Worm (Caenorhabditis elegans) whole organism, late embryonic: Measurements from ENCODE around the gene snu-66.

Experiments used
- C08G9.2 ChIP-seq: sonication (generic microtip); optimal IDR thresholded peaks from 2 replicates; lab custom pipeline; 2016; ENCODE audit warnings: mild to moderate bottlenecking, missing genetic modification characterization, moderate library complexity, missing compliant biosample characterization
- C38D4.7 ChIP-seq: fragments of 200-800 bp; sonication (Bioruptor generic); optimal IDR thresholded peaks from 2 replicates; lab custom pipeline; 2018; ENCODE audit warnings: mild to moderate bottlenecking, missing genetic modification characterization, moderate library complexity, missing compliant biosample characterization
- F13H6.1 ChIP-seq: sonication (generic microtip); optimal IDR thresholded peaks from 2 replicates; lab custom pipeline; 2016; ENCODE audit warnings: missing genetic modification characterization, missing compliant biosample characterization
- K02D7.2 ChIP-seq: sonication (generic microtip); optimal IDR thresholded peaks from 2 replicates; lab custom pipeline; 2017; ENCODE audit warnings: mild to moderate bottlenecking, missing genetic modification characterization, missing compliant biosample characterization
- Y22D7AL.16 ChIP-seq: sonication (generic microtip); optimal IDR thresholded peaks from 2 replicates; lab custom pipeline; 2016; ENCODE audit warnings: missing genetic modification characterization, missing compliant biosample characterization
- ahr-1 ChIP-seq: sonication (generic microtip); optimal IDR thresholded peaks from 2 replicates; lab custom pipeline; 2016; ENCODE audit warnings: missing genetic modification characterization, missing compliant biosample characterization
- ama-1 ChIP-seq: fragments of 150-350 bp; optimal IDR thresholded peaks from 2 replicates; lab custom pipeline; 2014
- ceh-14 ChIP-seq: sonication (generic microtip); optimal IDR thresholded peaks from 2 replicates; lab custom pipeline; 2016; ENCODE audit warnings: missing genotype, missing genetic modification characterization, missing compliant biosample characterization
- ceh-18 ChIP-seq: sonication (generic microtip); optimal IDR thresholded peaks from 2 replicates; lab custom pipeline; 2016; ENCODE audit warnings: missing genetic modification characterization, missing compliant biosample characterization
- ceh-19 ChIP-seq: fragments of 200-800 bp; sonication (Bioruptor generic); optimal IDR thresholded peaks from 2 replicates; lab custom pipeline; 2018; ENCODE audit warnings: mild to moderate bottlenecking, missing genetic modification characterization, missing compliant biosample characterization
- ceh-24 ChIP-seq: sonication (generic microtip); optimal IDR thresholded peaks from 2 replicates; lab custom pipeline; 2016; ENCODE audit warnings: mild to moderate bottlenecking, missing genetic modification characterization, missing compliant biosample characterization
- ceh-6 ChIP-seq: fragments of 200-800 bp; sonication (Bioruptor generic); optimal IDR thresholded peaks from 2 replicates; lab custom pipeline; 2018; ENCODE audit warnings: mild to moderate bottlenecking, missing genetic modification characterization, missing compliant biosample characterization
- ceh-9 ChIP-seq: sonication (generic microtip); optimal IDR thresholded peaks from 2 replicates; lab custom pipeline; 2016; ENCODE audit warnings: mild to moderate bottlenecking, missing genetic modification characterization, inconsistent platforms, missing compliant biosample characterization
- che-1 ChIP-seq: sonication (generic microtip); optimal IDR thresholded peaks from 2 replicates; lab custom pipeline; 2016; ENCODE audit warnings: mild to moderate bottlenecking, missing genetic modification characterization, missing compliant biosample characterization
- elt-2 ChIP-seq: sonication (generic microtip); optimal IDR thresholded peaks from 2 replicates; lab custom pipeline; 2016; ENCODE audit warnings: missing genetic modification reagents, missing genetic modification characterization, missing compliant biosample characterization
- ets-4 ChIP-seq: sonication (generic microtip); optimal IDR thresholded peaks from 2 replicates; lab custom pipeline; 2016; ENCODE audit warnings: missing genetic modification characterization, missing compliant biosample characterization
- eyg-1 ChIP-seq: sonication (generic microtip); optimal IDR thresholded peaks from 2 replicates; lab custom pipeline; 2016; ENCODE audit warnings: missing genotype, missing genetic modification characterization, missing compliant biosample characterization
- fkh-10 ChIP-seq: fragments of 150-350 bp; optimal IDR thresholded peaks from 2 replicates; lab custom pipeline; 2014; ENCODE audit warnings: missing biosample characterization, missing genetic modification reagents, missing genetic modification characterization
- fkh-6 ChIP-seq: sonication (generic microtip); optimal IDR thresholded peaks from 2 replicates; lab custom pipeline; 2016; ENCODE audit warnings: missing genetic modification characterization, missing compliant biosample characterization
- gmeb-2 ChIP-seq: sonication (generic microtip); optimal IDR thresholded peaks from 2 replicates; lab custom pipeline; 2016; ENCODE audit warnings: missing genetic modification characterization, inconsistent platforms, missing compliant biosample characterization
- hlh-15 ChIP-seq: sonication (generic microtip); optimal IDR thresholded peaks from 2 replicates; lab custom pipeline; 2016; ENCODE audit warnings: missing genetic modification characterization, missing compliant biosample characterization
- hlh-30 ChIP-seq: sonication (generic microtip); optimal IDR thresholded peaks from 2 replicates; lab custom pipeline; 2017; ENCODE audit warnings: antibody characterized with exemption, missing genetic modification characterization, missing compliant biosample characterization; ENCODE audit not compliant: insufficient read depth
- madf-2 ChIP-seq: sonication (generic microtip); optimal IDR thresholded peaks from 2 replicates; lab custom pipeline; 2017; ENCODE audit warnings: missing genetic modification characterization, missing compliant biosample characterization
- mec-3 ChIP-seq: sonication (generic microtip); optimal IDR thresholded peaks from 2 replicates; lab custom pipeline; 2016; ENCODE audit warnings: borderline replicate concordance, missing genetic modification characterization, missing compliant biosample characterization
- nfya-1 ChIP-seq: sonication (generic microtip); optimal IDR thresholded peaks from 2 replicates; lab custom pipeline; 2017; ENCODE audit warnings: missing genetic modification characterization, mild to moderate bottlenecking, missing compliant biosample characterization, antibody characterized with exemption, moderate library complexity
- pag-3 ChIP-seq: sonication (generic microtip); optimal IDR thresholded peaks from 2 replicates; lab custom pipeline; 2016; ENCODE audit warnings: missing compliant biosample characterization, missing genetic modification characterization, borderline replicate concordance
- pat-9 ChIP-seq: fragments of 200-800 bp; sonication (Bioruptor generic); optimal IDR thresholded peaks from 2 replicates; lab custom pipeline; 2018; ENCODE audit warnings: mild to moderate bottlenecking, missing genetic modification characterization, moderate library complexity, missing compliant biosample characterization
- pha-2 ChIP-seq: sonication (generic microtip); optimal IDR thresholded peaks from 2 replicates; lab custom pipeline; 2017; ENCODE audit warnings: mild to moderate bottlenecking, missing genetic modification characterization, missing compliant biosample characterization
- rnt-1 ChIP-seq: sonication (generic microtip); optimal IDR thresholded peaks from 2 replicates; lab custom pipeline; 2016; ENCODE audit warnings: missing genetic modification characterization, missing compliant biosample characterization
- sox-2 ChIP-seq: fragments of 200-800 bp; sonication (Bioruptor generic); IDR thresholded peaks from 2 replicates; pipeline ENCODE4 v1.3.6; 2022; ENCODE audit warnings: missing genetic modification reagents, missing genetic modification characterization, missing compliant biosample characterization
- syd-9 ChIP-seq: sonication (generic microtip); optimal IDR thresholded peaks from 2 replicates; lab custom pipeline; 2016; ENCODE audit warnings: mild to moderate bottlenecking, missing genetic modification characterization, moderate library complexity, missing compliant biosample characterization
- unc-55 ChIP-seq: sonication (generic microtip); optimal IDR thresholded peaks from 2 replicates; lab custom pipeline; 2017; ENCODE audit warnings: missing biosample characterization, missing genetic modification reagents, missing genetic modification characterization
- unc-86 ChIP-seq: sonication (generic microtip); optimal IDR thresholded peaks from 2 replicates; lab custom pipeline; 2016; ENCODE audit warnings: missing genetic modification characterization, missing compliant biosample characterization

Gene snu-66

DNA sequence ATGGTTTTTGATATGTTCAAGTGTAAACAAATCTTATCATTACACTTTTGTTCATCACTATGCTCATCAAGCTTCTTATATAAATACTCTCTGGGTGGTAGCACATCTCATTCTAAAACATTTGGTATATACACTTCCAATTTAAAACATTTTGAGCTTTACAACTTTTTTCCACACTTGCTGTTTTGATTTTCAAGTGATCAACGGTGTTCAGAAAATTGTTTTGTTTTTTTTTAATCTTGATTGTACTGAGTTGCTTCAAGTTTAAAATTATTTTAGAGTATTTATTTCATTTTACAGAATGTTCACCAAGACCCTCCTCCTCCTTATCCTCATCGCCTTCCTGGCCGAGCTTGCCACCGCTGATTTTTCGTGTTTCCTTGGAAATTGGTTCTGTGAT, 46.7 kb downstream of the snu-66 start, which contains the start of gene C54F6.5:
C54F6.5 (plus strand) TSS at position 301 of the 400 bp plus-strand sequence.
- no peak for TF ChIP-seq C38D4.7
- TF ChIP-seq ceh-18: no peak
- no peak for TF ChIP-seq pha-2 (tag; lab: Kevin White, UChicago)
- TF ChIP-seq fkh-6 (tag; lab: Kevin White, UChicago): no peak
- TF ChIP-seq madf-2: no peak
- no peak for TF ChIP-seq eyg-1
- TF ChIP-seq mec-3 (tag; lab: Kevin White, UChicago): no peak
- TF ChIP-seq elt-2: no peak
- no peak for TF ChIP-seq C08G9.2 (tag; lab: Kevin White, UChicago)
- TF ChIP-seq sox-2 (GFP tag; lab: Robert Waterston, UW): no peak
- TF ChIP-seq ahr-1 (tag; lab: Kevin White, UChicago): no peak
- TF ChIP-seq pat-9: no peak

DNA sequence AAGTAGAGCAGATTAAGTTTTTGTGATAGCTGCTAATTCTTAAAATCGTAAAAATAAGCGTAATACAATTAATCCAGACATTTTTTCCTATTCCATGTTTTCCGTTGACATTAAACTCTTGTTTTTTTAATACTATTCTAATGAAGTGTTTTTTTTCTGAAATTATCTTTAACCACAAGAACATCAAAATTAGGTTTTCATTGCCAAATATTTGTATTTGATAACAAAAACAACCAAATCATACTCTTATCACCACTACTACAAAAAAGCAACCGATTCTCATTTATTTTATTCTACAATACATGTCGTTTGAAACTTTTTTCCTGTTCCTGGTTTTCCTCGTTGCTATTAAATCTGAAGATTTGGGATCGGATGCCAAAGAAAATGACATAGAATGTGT, 48.3 kb downstream of the snu-66 start, which contains the start of gene C54F6.17:
C54F6.17 (plus strand) TSS at position 301 of the 400 bp plus-strand sequence.
- TF ChIP-seq syd-9 (tag; lab: Kevin White, UChicago): no peak

DNA sequence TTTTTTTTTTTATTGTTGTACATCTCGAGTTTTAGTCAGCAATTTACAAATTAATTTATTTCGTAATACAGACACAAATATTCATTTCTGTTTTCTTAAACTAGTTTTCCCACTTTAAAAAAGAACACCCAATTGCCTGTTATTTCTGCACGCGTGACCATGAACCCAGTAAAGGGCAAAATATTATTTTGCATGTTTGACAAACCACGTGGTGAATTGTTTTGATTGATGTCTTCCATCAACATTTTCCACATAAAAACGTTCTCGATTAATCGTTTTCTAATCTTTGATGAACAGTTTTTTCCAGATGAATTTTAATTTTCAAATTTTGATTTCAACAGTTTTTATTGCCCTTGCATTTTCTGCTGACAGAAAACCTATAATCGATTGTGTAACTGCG, 49.8 kb downstream of the snu-66 start, which contains the start of gene C54F6.18:
C54F6.18 (plus strand) TSS at position 301 of the 400 bp plus-strand sequence.
- TF ChIP-seq ceh-6 (GFP tag; lab: Kevin White, UChicago) (no peak), nfya-1 (tag; lab: Kevin White, UChicago) (no peak), che-1 (tag; lab: Kevin White, UChicago) (no peak), ceh-24 (tag; lab: Kevin White, UChicago) (no peak), rnt-1 (no peak)

DNA sequence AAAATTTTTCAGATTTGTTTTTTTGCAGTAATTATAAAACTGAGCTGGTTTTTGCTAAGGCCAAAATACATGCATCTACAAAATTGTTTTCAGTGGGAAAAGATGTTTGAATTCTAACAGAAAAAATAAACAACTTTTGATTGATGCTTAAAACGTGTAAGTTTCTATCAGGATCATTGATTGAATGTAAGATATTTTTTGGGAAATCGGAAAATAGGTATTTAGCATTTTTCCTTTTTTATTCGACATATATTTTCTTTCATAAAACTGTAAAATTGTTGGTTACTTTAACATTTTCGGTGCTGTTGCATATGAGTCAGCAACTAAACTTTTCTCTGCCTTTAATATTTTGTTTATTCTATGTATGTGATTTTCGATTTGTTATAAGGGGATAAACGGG, 51.0 kb downstream of the snu-66 start, which contains the start of gene C54F6.20:
C54F6.20 (plus strand) TSS at position 301 of the 400 bp plus-strand sequence.
- TF ChIP-seq fkh-10 (no peak), pat-9 (no peak), fkh-6 (tag; lab: Kevin White, UChicago) (no peak), ceh-9 (tag; lab: Kevin White, UChicago) (no peak), ceh-6 (GFP tag; lab: Kevin White, UChicago) (no peak), unc-86 (tag; lab: Kevin White, UChicago) (no peak), C38D4.7 (no peak)

DNA sequence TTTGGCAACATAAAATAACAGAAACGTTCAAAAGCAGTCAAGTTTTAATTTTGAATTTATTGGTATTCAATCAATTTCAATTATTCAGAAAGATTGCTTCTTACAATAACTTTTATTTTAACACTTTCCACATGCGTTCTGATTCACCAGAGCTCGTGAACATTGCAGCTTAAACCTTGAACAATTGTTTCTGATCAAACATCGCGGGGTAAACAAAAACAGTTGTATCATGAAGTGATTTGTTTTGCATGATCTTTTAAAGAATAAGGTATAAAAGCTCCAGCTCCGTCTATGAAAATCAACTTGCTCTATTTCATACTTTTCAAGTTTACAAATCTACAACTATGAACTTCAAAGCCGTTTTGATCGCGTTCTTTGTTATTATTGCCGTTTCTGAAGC, 52.1 kb downstream of the snu-66 start, which contains the start of gene C54F6.6:
C54F6.6 (plus strand) TSS at position 301 of the 400 bp plus-strand sequence.
- TF ChIP-seq rnt-1: no peak
- no peak for TF ChIP-seq ama-1 (lab: Kevin White, UChicago)
- TF ChIP-seq ceh-14 (tag; lab: Kevin White, UChicago): no peak
- TF ChIP-seq gmeb-2: no peak
- no peak for TF ChIP-seq ceh-9 (tag; lab: Kevin White, UChicago)
- TF ChIP-seq fkh-10: no peak
- no peak for TF ChIP-seq K02D7.2 (tag; lab: Kevin White, UChicago)
- TF ChIP-seq sox-2 (GFP tag; lab: Robert Waterston, UW): no peak
- TF ChIP-seq unc-55 (GFP tag; lab: Kevin White, UChicago): no peak
- no peak for TF ChIP-seq Y22D7AL.16 (tag; lab: Kevin White, UChicago)
- no peak for TF ChIP-seq hlh-15 (tag; lab: Kevin White, UChicago)
- no peak for TF ChIP-seq pag-3 (tag; lab: Kevin White, UChicago)
- no peak for TF ChIP-seq F13H6.1 (tag; lab: Kevin White, UChicago)
- no peak for TF ChIP-seq ceh-19
- no peak for TF ChIP-seq ets-4 (tag; lab: Kevin White, UChicago)
- TF ChIP-seq hlh-30 (tag; lab: Kevin White, UChicago): no peak
